Fruit fly (Drosophila melanogaster): Measurements from ENCODE around the gene YL-1.

Gene YL-1

dm6 chr2L:10970134-10970533, at the start of gene YL-1, which contains the start of gene Tmem214:
Gene YL-1, plus strand, starts transcription at chr2L:10970443.
Gene Tmem214, minus strand, starts transcription at chr2L:10970275.
- peak; percentile 39 for TF ChIP-seq Mnt (GFP tag; optimal IDR thresholded peaks at IDR 0.05)
- peak; percentile 40 for TF ChIP-seq CG11617 (GFP tag; optimal IDR thresholded peaks at IDR 0.05)
- no peak for TF ChIP-seq cnc (optimal IDR thresholded peaks at IDR 0.05)
- TF ChIP-seq pad (GFP tag; optimal IDR thresholded peaks at IDR 0.05), result peak; percentile 28
- peak; percentile 37 for TF ChIP-seq CG14711 (tag; optimal IDR thresholded peaks at IDR 0.05)
- TF ChIP-seq CG7101 (tag; optimal IDR thresholded peaks at IDR 0.05), result peak; percentile 9
- no peak for TF ChIP-seq CG5204 (GFP tag; optimal IDR thresholded peaks at IDR 0.05)
- no peak for TF ChIP-seq CG7045 (GFP tag; optimal IDR thresholded peaks at IDR 0.05)
- peak; percentile 62 for TF ChIP-seq bab1 (GFP tag; optimal IDR thresholded peaks at IDR 0.05)
- peak; percentile 22 for TF ChIP-seq CG1620 (GFP tag; optimal IDR thresholded peaks at IDR 0.05)
- TF ChIP-seq cic (GFP tag; optimal IDR thresholded peaks at IDR 0.05), result peak; percentile 25
- peak; percentile 36 for TF ChIP-seq Crg-1 (GFP tag; optimal IDR thresholded peaks at IDR 0.05)

dm6 chr2L:10936362-10936761, 33.9 kb upstream of the YL-1 start, which contains the start of gene CG14072:
Gene CG14072, plus strand, starts transcription at chr2L:10936662.
- no peak for TF ChIP-seq cic (GFP tag; optimal IDR thresholded peaks at IDR 0.05)
- no peak for TF ChIP-seq CG7045 (GFP tag; optimal IDR thresholded peaks at IDR 0.05)
- TF ChIP-seq CG1620 (GFP tag; optimal IDR thresholded peaks at IDR 0.05), result no peak
- TF ChIP-seq Mnt (GFP tag; optimal IDR thresholded peaks at IDR 0.05), result no peak
- no peak for TF ChIP-seq bab1 (GFP tag; optimal IDR thresholded peaks at IDR 0.05)
- TF ChIP-seq Hr96 (GFP tag; optimal IDR thresholded peaks at IDR 0.05), result no peak
- TF ChIP-seq toe (GFP tag; optimal IDR thresholded peaks at IDR 0.05), result no peak
- no peak for TF ChIP-seq Crg-1 (GFP tag; optimal IDR thresholded peaks at IDR 0.05)
- TF ChIP-seq cnc (optimal IDR thresholded peaks at IDR 0.05), result no peak
- no peak for TF ChIP-seq CG11617 (GFP tag; optimal IDR thresholded peaks at IDR 0.05)
- no peak for TF ChIP-seq CG33017 (tag; optimal IDR thresholded peaks at IDR 0.05)
- no peak for TF ChIP-seq CG5204 (GFP tag; optimal IDR thresholded peaks at IDR 0.05)
- no peak for TF ChIP-seq CG7101 (tag; optimal IDR thresholded peaks at IDR 0.05)
- no peak for TF ChIP-seq Clk (GFP tag; optimal IDR thresholded peaks at IDR 0.05)
- no peak for TF ChIP-seq kay (GFP tag; ENCODE audit: borderline replicate concordance)
- TF ChIP-seq CG12768 (GFP tag; optimal IDR thresholded peaks at IDR 0.05), result no peak

dm6 chr2L:10940196-10940595, 30.0 kb upstream of the YL-1 start:
- TF ChIP-seq CG33017 (tag; optimal IDR thresholded peaks at IDR 0.05) (no peak), kay (GFP tag; ENCODE audit: borderline replicate concordance) (peak; percentile 25)

- TF ChIP-seq toe (GFP tag; optimal IDR thresholded peaks at IDR 0.05), result no peak
- no peak for TF ChIP-seq Crg-1 (GFP tag; optimal IDR thresholded peaks at IDR 0.05)
Measured at dm6 chr2L:10963979-10964378, 6.3 kb upstream of the YL-1 start, which contains the start of gene dpr2. Gene dpr2, minus strand, starts transcription at chr2L:10964153.

- TF ChIP-seq pad (GFP tag; optimal IDR thresholded peaks at IDR 0.05) (peak; percentile 93), CG5204 (GFP tag; optimal IDR thresholded peaks at IDR 0.05) (no peak), cnc (optimal IDR thresholded peaks at IDR 0.05) (no peak), cic (GFP tag; optimal IDR thresholded peaks at IDR 0.05) (no peak), CG14711 (tag; optimal IDR thresholded peaks at IDR 0.05) (no peak), CG33017 (tag; optimal IDR thresholded peaks at IDR 0.05) (no peak), toe (GFP tag; optimal IDR thresholded peaks at IDR 0.05) (peak; percentile 13), Crg-1 (GFP tag; optimal IDR thresholded peaks at IDR 0.05) (no peak)
Measured at dm6 chr2L:10964493-10964892, 5.8 kb upstream of the YL-1 start.

- TF ChIP-seq bab1 (GFP tag; optimal IDR thresholded peaks at IDR 0.05) (no peak), Mnt (GFP tag; optimal IDR thresholded peaks at IDR 0.05) (no peak), toe (GFP tag; optimal IDR thresholded peaks at IDR 0.05) (no peak), kay (GFP tag; ENCODE audit: borderline replicate concordance) (no peak), CG12768 (GFP tag; optimal IDR thresholded peaks at IDR 0.05) (no peak), Crg-1 (GFP tag; optimal IDR thresholded peaks at IDR 0.05) (no peak), ovo (GFP tag; optimal IDR thresholded peaks at IDR 0.05) (no peak), Clk (GFP tag; optimal IDR thresholded peaks at IDR 0.05) (no peak), CG14711 (tag; optimal IDR thresholded peaks at IDR 0.05) (no peak), CG7045 (GFP tag; optimal IDR thresholded peaks at IDR 0.05) (no peak)
Measured at dm6 chr2L:10965962-10966361, 4.3 kb upstream of the YL-1 start.

- no peak for TF ChIP-seq CG7045 (GFP tag; optimal IDR thresholded peaks at IDR 0.05)
- TF ChIP-seq CG7101 (tag; optimal IDR thresholded peaks at IDR 0.05), result peak; percentile 1
- no peak for TF ChIP-seq CG5204 (GFP tag; optimal IDR thresholded peaks at IDR 0.05)
- no peak for TF ChIP-seq CG1620 (GFP tag; optimal IDR thresholded peaks at IDR 0.05)
- TF ChIP-seq bab1 (GFP tag; optimal IDR thresholded peaks at IDR 0.05), result no peak
- TF ChIP-seq pad (GFP tag; optimal IDR thresholded peaks at IDR 0.05), result peak; percentile 85
- TF ChIP-seq Hr96 (GFP tag; optimal IDR thresholded peaks at IDR 0.05), result no peak
- no peak for TF ChIP-seq Clk (GFP tag; optimal IDR thresholded peaks at IDR 0.05)
- peak; percentile 72 for TF ChIP-seq tj (GFP tag; optimal IDR thresholded peaks at IDR 0.05)
- TF ChIP-seq Mnt (GFP tag; optimal IDR thresholded peaks at IDR 0.05), result peak; percentile 51
- no peak for TF ChIP-seq CG14711 (tag; optimal IDR thresholded peaks at IDR 0.05)
- peak; percentile 75 for TF ChIP-seq ovo (GFP tag; optimal IDR thresholded peaks at IDR 0.05)
- no peak for TF ChIP-seq Crg-1 (GFP tag; optimal IDR thresholded peaks at IDR 0.05)
- TF ChIP-seq cic (GFP tag; optimal IDR thresholded peaks at IDR 0.05), result peak; percentile 63
- TF ChIP-seq CG11617 (GFP tag; optimal IDR thresholded peaks at IDR 0.05), result peak; percentile 29
- TF ChIP-seq CG12768 (GFP tag; optimal IDR thresholded peaks at IDR 0.05), result peak; percentile 86
Measured at dm6 chr2L:10967257-10968008, 2.8 kb upstream of the YL-1 start.
